Fruit fly (Drosophila melanogaster) whole organism, embryonic: Measurements from ENCODE around the gene Fitm.
A peak's percentile ranks its signal among the peaks of the same experiment; 100 is the strongest.

ENCODE experiments used
- Bgb ChIP-seq: fragments of 200-800 bp; sonication (Bioruptor generic); IDR thresholded peaks from 2 replicates; pipeline ENCODE4 v1.3.6; 2022; ENCODE audit warnings: missing biosample characterization, missing genetic modification characterization; ENCODE audit not compliant: partially characterized antibody
- CG15479 ChIP-seq: fragments of 200-800 bp; sonication (Bioruptor generic); optimal IDR thresholded peaks from 3 replicates; lab custom pipeline; 2019; ENCODE audit warnings: missing biosample characterization, mild to moderate bottlenecking, missing genetic modification characterization, moderate library complexity
- CG2129 ChIP-seq: fragments of 200-800 bp; sonication (Bioruptor generic); IDR thresholded peaks from 2 replicates; pipeline ENCODE4 v1.3.6; 2022; ENCODE audit warnings: missing biosample characterization, missing genetic modification characterization; ENCODE audit not compliant: partially characterized antibody
- CG2875 ChIP-seq: fragments of 200-800 bp; sonication (Bioruptor generic); optimal IDR thresholded peaks from 2 replicates; lab custom pipeline; 2017; ENCODE audit warnings: missing biosample characterization, mild to moderate bottlenecking, missing genetic modification characterization, missing genetic modification reagents
- Dek ChIP-seq: fragments of 200-800 bp; sonication (Bioruptor generic); optimal IDR thresholded peaks from 3 replicates; lab custom pipeline; 2019; ENCODE audit warnings: missing biosample characterization, mild to moderate bottlenecking, missing genetic modification characterization, moderate library complexity
- Dfd ChIP-seq, 2 experiments: fragments of >200 bp; optimal IDR thresholded peaks; 2 replicates each; lab custom pipeline; 2017; ENCODE audit warnings: missing biosample characterization in 2 of 2, missing genetic modification characterization in 2 of 2
- Eip74EF ChIP-seq, 2 experiments: fragments of 200-800 bp in 1 of 2; fragments of >200 bp in 1 of 2; sonication (Bioruptor generic) in 1 of 2; optimal IDR thresholded peaks; 2 replicates each; lab custom pipeline; 2017 to 2019; ENCODE audit warnings: missing biosample characterization in 2 of 2, missing genetic modification characterization in 2 of 2, mild to moderate bottlenecking in 1 of 2, moderate library complexity in 1 of 2
- Stat92E ChIP-seq, 3 experiments: fragments of >200 bp in 2 of 3; fragments of 200-800 bp in 1 of 3; sonication (Bioruptor generic) in 1 of 3; optimal IDR thresholded peaks; 2 replicates each; lab custom pipeline; 2017 to 2019; ENCODE audit warnings: missing biosample characterization in 3 of 3, missing genetic modification characterization in 3 of 3, mild to moderate bottlenecking in 1 of 3, moderate library complexity in 1 of 3
- crp ChIP-seq, 2 experiments: fragments of 200-800 bp; sonication (Bioruptor generic); optimal IDR thresholded peaks; 2 replicates in 1 of 2; 3 replicates in 1 of 2; lab custom pipeline; 2017; ENCODE audit warnings: missing biosample characterization in 2 of 2, missing genetic modification characterization in 2 of 2, mild to moderate bottlenecking in 1 of 2, moderate library complexity in 1 of 2
- gfzf ChIP-seq: fragments of 200-800 bp; sonication (Bioruptor generic); optimal IDR thresholded peaks from 2 replicates; lab custom pipeline; 2016; ENCODE audit warnings: missing biosample characterization, mild to moderate bottlenecking, missing genetic modification characterization, moderate library complexity
- inv ChIP-seq: fragments of 200-800 bp; sonication (Bioruptor generic); IDR thresholded peaks from 2 replicates; pipeline ENCODE4 v1.3.6; 2022; ENCODE audit warnings: missing biosample characterization, missing genetic modification characterization; ENCODE audit not compliant: partially characterized antibody
- tna ChIP-seq: fragments of 200-800 bp; sonication (Bioruptor generic); IDR thresholded peaks from 2 replicates; pipeline ENCODE4 v1.3.6; 2022; ENCODE audit warnings: missing biosample characterization, missing genetic modification characterization; ENCODE audit not compliant: partially characterized antibody
- zf30C ChIP-seq: fragments of 200-800 bp; sonication (Bioruptor generic); optimal IDR thresholded peaks from 3 replicates; lab custom pipeline; 2018; ENCODE audit warnings: missing biosample characterization, mild to moderate bottlenecking, missing genetic modification characterization

DNA sequence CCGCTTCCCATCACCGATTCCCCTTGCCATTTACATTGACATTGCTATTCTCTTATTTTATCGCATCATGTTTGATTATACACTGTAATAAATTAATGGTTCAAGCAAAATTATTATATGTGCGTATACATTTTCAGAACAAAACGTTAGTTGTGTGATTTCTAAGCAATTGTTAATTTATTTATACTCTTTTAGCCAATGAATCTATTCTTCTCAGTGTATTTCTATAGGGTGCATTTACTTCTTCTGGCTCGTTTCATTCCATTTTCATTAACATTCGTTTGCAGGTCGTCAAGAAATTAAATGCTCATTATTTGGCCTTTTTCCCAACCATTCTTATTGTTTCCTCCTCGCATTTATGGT is 41.7 kb upstream of the Fitm start:
- peak; percentile 9 for TF ChIP-seq Dek
- TF ChIP-seq CG15479 (GFP tag; lab: Kevin White, UChicago): no peak
- no peak for TF ChIP-seq Dfd (GFP tag; optimal IDR thresholded peaks at IDR 0.05; lab: Kevin White, UChicago)
- TF ChIP-seq Stat92E (GFP tag; optimal IDR thresholded peaks at IDR 0.05; lab: Kevin White, UChicago): no peak
- no peak for TF ChIP-seq CG2875
- TF ChIP-seq tna: no peak
- no peak for TF ChIP-seq CG2129 (GFP tag; lab: Robert Waterston, UW)
- TF ChIP-seq crp (GFP tag; optimal IDR thresholded peaks at IDR 0.05; lab: Kevin White, UChicago): no peak
- TF ChIP-seq gfzf: no peak
- no peak for TF ChIP-seq inv (GFP tag; lab: Robert Waterston, UW)
- no peak for TF ChIP-seq Bgb (GFP tag; lab: Robert Waterston, UW)
- TF ChIP-seq Eip74EF (GFP tag; optimal IDR thresholded peaks at IDR 0.05; lab: Kevin White, UChicago): peak in 1 of 2 experiments; percentile 35
- TF ChIP-seq zf30C: peak; percentile 66
